Worm (Caenorhabditis elegans): Measurements from ENCODE around the gene josd-1.

The josd-1 gene

DNA sequence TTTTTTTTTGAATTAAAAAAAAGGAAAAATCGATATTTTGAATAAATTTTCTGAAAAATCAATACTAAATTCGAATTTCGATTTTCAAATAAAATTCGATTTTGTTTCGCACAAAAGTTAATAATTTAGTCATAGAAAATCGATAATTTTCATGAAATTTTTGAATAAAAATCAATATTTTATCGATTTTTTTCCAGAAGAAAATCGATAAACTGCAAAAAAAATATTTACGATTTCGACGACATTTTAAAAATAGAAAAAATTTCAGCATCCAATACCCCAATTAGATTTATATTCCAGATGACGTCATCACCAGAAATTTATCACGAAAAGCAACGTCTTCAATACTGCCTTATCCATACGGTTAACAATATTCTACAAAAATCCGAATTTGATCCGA lies at the start of gene josd-1:
Gene josd-1, plus strand, starts transcription at position 301 of the 400 bp plus-strand sequence.
- TF ChIP-seq ama-1 (optimal IDR thresholded peaks at IDR 0.05) (no peak), F13C5.2 (tag; optimal IDR thresholded peaks at IDR 0.05) (no peak), sea-1 (GFP tag; conservative IDR thresholded peaks at IDR 0.05) (no peak), ceh-13 (GFP tag; optimal IDR thresholded peaks at IDR 0.05) (no peak), hmbx-1 (tag; optimal IDR thresholded peaks at IDR 0.05) (no peak), scrt-1 (GFP tag; IDR thresholded peaks at IDR 0.05) (no peak), tra-4 (tag; optimal IDR thresholded peaks at IDR 0.05) (no peak), ets-7 (tag; optimal IDR thresholded peaks at IDR 0.05) (no peak), flt-1 (GFP tag; IDR thresholded peaks at IDR 0.05) (no peak), B0310.2 (tag; optimal IDR thresholded peaks at IDR 0.05) (no peak), tbx-11 (GFP tag; IDR thresholded peaks at IDR 0.05) (no peak), hmg-4 (GFP tag; optimal IDR thresholded peaks at IDR 0.05) (no peak), ceh-36 (tag; optimal IDR thresholded peaks at IDR 0.05) (no peak), tbx-37 (GFP tag; conservative IDR thresholded peaks at IDR 0.05) (no peak), hnd-1 (tag; optimal IDR thresholded peaks at IDR 0.05) (no peak), aly-1 (tag; optimal IDR thresholded peaks at IDR 0.05) (no peak)

DNA sequence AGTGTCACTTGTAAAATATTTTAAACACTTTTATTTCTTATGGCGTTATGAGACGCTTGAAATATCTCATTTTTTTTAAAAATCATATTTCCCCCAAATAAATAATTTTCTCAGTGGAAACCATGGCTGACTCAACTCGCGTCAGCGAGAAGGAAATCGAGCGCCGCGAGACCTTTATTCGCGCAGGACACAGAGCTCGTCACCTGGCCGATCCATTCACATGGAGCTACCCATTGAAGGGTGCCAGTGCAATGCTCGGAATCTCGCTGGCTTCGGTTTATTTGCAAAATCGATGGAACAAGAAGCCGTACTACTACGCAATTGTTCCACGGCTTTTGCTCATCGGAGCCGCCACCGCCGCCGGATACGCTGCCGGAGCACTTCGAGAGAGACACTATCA lies 49.7 kb upstream of the josd-1 start, which contains the start of gene nduc-2:
Gene nduc-2, plus strand, starts transcription at position 113 of the 400 bp plus-strand sequence.
- TF ChIP-seq hmg-4 (GFP tag; optimal IDR thresholded peaks at IDR 0.05), result no peak
- no peak for TF ChIP-seq ets-7 (tag; optimal IDR thresholded peaks at IDR 0.05)
- TF ChIP-seq aly-1 (tag; optimal IDR thresholded peaks at IDR 0.05), result no peak
- no peak for TF ChIP-seq ceh-36 (tag; optimal IDR thresholded peaks at IDR 0.05)
- TF ChIP-seq hnd-1 (tag; optimal IDR thresholded peaks at IDR 0.05), result no peak
- no peak for TF ChIP-seq hmbx-1 (tag; optimal IDR thresholded peaks at IDR 0.05)
- TF ChIP-seq F13C5.2 (tag; optimal IDR thresholded peaks at IDR 0.05), result no peak
- TF ChIP-seq tra-4 (tag; optimal IDR thresholded peaks at IDR 0.05), result no peak
- no peak for TF ChIP-seq scrt-1 (GFP tag; IDR thresholded peaks at IDR 0.05)
- no peak for TF ChIP-seq tbx-37 (GFP tag; conservative IDR thresholded peaks at IDR 0.05)
- TF ChIP-seq B0310.2 (tag; optimal IDR thresholded peaks at IDR 0.05), result no peak
- TF ChIP-seq ceh-13 (GFP tag; optimal IDR thresholded peaks at IDR 0.05), result no peak
- no peak for TF ChIP-seq pes-1 (GFP tag; IDR thresholded peaks at IDR 0.05)

DNA sequence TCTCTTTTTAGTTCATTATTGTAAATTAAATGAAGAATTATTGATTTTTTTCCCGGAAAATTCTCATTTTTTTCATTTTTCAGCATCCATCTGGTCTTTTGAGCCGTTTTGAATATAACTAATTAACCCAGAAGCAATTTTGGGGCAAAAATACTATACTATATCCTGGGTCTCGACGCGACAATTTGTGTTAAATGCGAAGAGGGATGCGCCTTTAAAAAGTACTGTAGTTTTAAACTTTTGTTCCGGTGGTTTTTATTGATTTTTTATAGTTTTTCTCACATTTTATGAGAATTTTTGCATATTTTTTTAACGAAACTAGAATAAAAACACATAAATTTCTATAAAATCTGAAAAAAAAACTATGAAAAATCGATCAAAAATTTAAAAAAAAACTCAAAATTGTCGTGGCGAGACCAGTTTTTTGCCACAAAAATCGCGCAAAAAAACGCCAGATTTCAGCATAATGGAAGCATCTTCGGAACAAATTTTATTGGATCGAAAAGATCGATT lies 48.4 kb upstream of the josd-1 start, which contains the start of gene tbcc-1:
Gene tbcc-1, plus strand, starts transcription at position 463 of the 513 bp plus-strand sequence.
- TF ChIP-seq ama-1 (optimal IDR thresholded peaks at IDR 0.05), result no peak
- no peak for TF ChIP-seq scrt-1 (GFP tag; IDR thresholded peaks at IDR 0.05)
- no peak for TF ChIP-seq pes-1 (GFP tag; IDR thresholded peaks at IDR 0.05)
- no peak for TF ChIP-seq sea-1 (GFP tag; conservative IDR thresholded peaks at IDR 0.05)
- TF ChIP-seq F13C5.2 (tag; optimal IDR thresholded peaks at IDR 0.05), result no peak
- no peak for TF ChIP-seq hmg-4 (GFP tag; optimal IDR thresholded peaks at IDR 0.05)
- TF ChIP-seq tbx-37 (GFP tag; conservative IDR thresholded peaks at IDR 0.05), result no peak
- TF ChIP-seq hmbx-1 (tag; optimal IDR thresholded peaks at IDR 0.05), result no peak

DNA sequence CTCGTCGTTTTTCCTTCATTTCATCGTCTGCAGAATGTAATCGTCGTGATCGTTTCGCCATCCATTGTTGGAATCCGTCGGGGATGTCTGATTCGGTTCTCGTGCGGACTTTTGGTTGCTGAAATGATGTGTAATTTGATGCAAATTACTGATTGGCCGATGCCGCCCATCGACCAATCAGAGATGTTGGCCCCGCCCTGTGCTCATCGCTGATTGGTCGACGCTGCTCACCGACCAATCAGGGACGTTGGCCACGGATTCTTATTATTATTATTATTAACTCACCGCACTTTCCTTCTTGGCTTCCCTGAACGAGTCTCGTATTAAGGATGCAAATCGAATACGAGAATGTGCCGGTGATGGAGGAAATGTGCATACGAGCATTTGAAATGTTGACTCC lies 42.4 kb upstream of the josd-1 start:
- TF ChIP-seq ama-1 (optimal IDR thresholded peaks at IDR 0.05) (no peak), B0310.2 (tag; optimal IDR thresholded peaks at IDR 0.05) (no peak), ceh-13 (GFP tag; optimal IDR thresholded peaks at IDR 0.05) (no peak), hnd-1 (tag; optimal IDR thresholded peaks at IDR 0.05) (no peak), tbx-11 (GFP tag; IDR thresholded peaks at IDR 0.05) (no peak), hmg-4 (GFP tag; optimal IDR thresholded peaks at IDR 0.05) (no peak), pes-1 (GFP tag; IDR thresholded peaks at IDR 0.05) (no peak), flt-1 (GFP tag; IDR thresholded peaks at IDR 0.05) (no peak), aly-1 (tag; optimal IDR thresholded peaks at IDR 0.05) (no peak), tbx-37 (GFP tag; conservative IDR thresholded peaks at IDR 0.05) (no peak), F13C5.2 (tag; optimal IDR thresholded peaks at IDR 0.05) (no peak), ets-7 (tag; optimal IDR thresholded peaks at IDR 0.05) (no peak), tra-4 (tag; optimal IDR thresholded peaks at IDR 0.05) (no peak), sea-1 (GFP tag; conservative IDR thresholded peaks at IDR 0.05) (no peak), scrt-1 (GFP tag; IDR thresholded peaks at IDR 0.05) (no peak), ceh-36 (tag; optimal IDR thresholded peaks at IDR 0.05) (no peak)

DNA sequence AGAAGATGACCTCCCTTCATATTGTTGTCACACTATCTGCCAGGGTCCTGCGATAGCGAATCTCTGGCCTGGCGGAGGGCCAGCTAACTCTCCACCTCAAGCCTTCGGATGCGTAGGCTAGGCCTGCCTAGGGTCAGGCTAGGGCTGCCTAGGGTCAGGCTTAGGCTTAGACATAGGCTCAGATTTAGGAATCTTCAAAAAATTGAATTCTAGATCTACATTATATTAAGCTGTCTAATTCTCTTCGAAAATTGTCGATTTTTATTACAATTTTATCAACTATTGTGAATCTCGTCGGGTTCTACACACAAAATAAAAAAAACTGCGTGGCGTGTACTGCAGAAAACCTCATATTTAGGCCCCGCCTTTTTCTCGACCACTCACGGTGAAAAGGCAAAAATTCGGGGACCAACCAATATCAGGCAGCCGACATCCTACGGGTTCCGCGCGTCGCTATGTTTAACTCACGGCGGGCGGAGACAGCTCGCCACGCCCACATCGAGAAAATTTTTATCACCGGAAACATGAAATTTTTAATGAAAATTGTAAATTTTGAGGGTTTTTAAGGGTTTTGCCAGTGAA lies 40.9 kb upstream of the josd-1 start:
- TF ChIP-seq F13C5.2 (tag; optimal IDR thresholded peaks at IDR 0.05), result no peak

DNA sequence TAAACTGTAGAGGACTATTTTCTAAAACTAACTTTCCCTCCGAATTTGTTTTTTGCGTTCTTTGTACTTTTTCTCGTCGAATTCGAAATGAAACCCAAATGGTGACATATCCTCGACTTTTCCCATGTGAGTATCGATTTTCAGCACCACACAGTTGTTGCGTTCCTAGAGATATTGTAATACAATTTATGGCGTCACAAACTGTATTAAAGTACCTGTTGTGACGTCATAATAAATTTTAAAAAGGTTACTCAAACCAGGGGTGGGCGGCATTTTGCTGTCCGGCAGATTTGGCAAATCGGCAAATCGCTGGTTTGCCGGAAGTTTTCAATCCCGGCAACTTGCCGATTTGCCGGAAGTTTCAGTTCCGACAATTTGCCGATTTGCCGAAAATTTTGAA lies 35.7 kb upstream of the josd-1 start:
- TF ChIP-seq ama-1 (optimal IDR thresholded peaks at IDR 0.05), result no peak
- no peak for TF ChIP-seq ceh-36 (tag; optimal IDR thresholded peaks at IDR 0.05)
- TF ChIP-seq pes-1 (GFP tag; IDR thresholded peaks at IDR 0.05), result no peak
- no peak for TF ChIP-seq tbx-37 (GFP tag; conservative IDR thresholded peaks at IDR 0.05)
- no peak for TF ChIP-seq F13C5.2 (tag; optimal IDR thresholded peaks at IDR 0.05)
- TF ChIP-seq sea-1 (GFP tag; conservative IDR thresholded peaks at IDR 0.05), result no peak
- TF ChIP-seq scrt-1 (GFP tag; IDR thresholded peaks at IDR 0.05), result no peak

DNA sequence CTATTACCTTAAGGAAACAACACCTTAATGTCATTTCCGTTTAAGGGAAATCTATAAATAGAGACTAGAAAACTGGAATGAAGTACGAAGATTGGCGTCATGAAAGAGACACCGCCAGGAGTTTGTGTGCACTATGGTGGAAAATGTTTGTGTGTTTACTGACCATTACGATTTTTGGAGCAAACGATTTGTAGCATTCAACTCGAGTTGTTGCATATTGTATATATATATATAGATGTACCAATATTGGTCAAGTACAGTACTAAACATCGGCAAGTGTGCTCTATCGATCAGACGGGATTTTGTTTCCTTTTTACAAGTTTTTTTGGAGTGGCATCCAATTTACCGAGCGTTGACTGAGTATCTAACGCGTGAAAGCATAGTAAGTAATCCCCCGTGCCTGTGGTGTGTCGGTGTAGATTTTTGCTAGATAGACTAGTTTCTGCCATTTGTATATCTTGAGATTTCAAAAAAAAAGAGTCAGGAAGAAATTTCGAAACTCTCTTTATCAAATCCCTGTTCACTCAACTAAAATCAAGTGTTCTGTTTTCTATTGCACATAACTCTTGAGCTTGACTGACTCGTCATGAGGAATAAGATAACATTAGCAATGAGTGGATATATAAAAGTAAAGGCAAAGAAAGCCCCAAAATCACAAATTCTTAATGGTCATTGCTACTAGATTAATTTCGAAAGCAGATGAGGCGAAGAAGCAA lies 34.5 kb upstream of the josd-1 start, which contains the start of the genes twk-45 and Y71H2AM.25:
Gene twk-45, minus strand, starts transcription at position 101 of the 716 bp plus-strand sequence.
Gene Y71H2AM.25, plus strand, starts transcription at position 666 of the 716 bp plus-strand sequence.
- TF ChIP-seq B0310.2 (tag; optimal IDR thresholded peaks at IDR 0.05), result no peak
- TF ChIP-seq flt-1 (GFP tag; IDR thresholded peaks at IDR 0.05), result no peak
- TF ChIP-seq ama-1 (optimal IDR thresholded peaks at IDR 0.05), result no peak
- no peak for TF ChIP-seq tra-4 (tag; optimal IDR thresholded peaks at IDR 0.05)
- TF ChIP-seq aly-1 (tag; optimal IDR thresholded peaks at IDR 0.05), result no peak
- TF ChIP-seq tbx-37 (GFP tag; conservative IDR thresholded peaks at IDR 0.05), result no peak
- TF ChIP-seq ceh-13 (GFP tag; optimal IDR thresholded peaks at IDR 0.05), result no peak
- no peak for TF ChIP-seq hmg-4 (GFP tag; optimal IDR thresholded peaks at IDR 0.05)
- TF ChIP-seq ets-7 (tag; optimal IDR thresholded peaks at IDR 0.05), result no peak
- no peak for TF ChIP-seq ceh-36 (tag; optimal IDR thresholded peaks at IDR 0.05)
- no peak for TF ChIP-seq pes-1 (GFP tag; IDR thresholded peaks at IDR 0.05)
- TF ChIP-seq tbx-11 (GFP tag; IDR thresholded peaks at IDR 0.05), result no peak
- no peak for TF ChIP-seq scrt-1 (GFP tag; IDR thresholded peaks at IDR 0.05)
- TF ChIP-seq sea-1 (GFP tag; conservative IDR thresholded peaks at IDR 0.05), result no peak
- TF ChIP-seq hnd-1 (tag; optimal IDR thresholded peaks at IDR 0.05), result no peak
- no peak for TF ChIP-seq F13C5.2 (tag; optimal IDR thresholded peaks at IDR 0.05)
- TF ChIP-seq hmbx-1 (tag; optimal IDR thresholded peaks at IDR 0.05), result no peak

Data from whole organism, early embryonic.